Worm (Caenorhabditis elegans): ENCODE results near the gene col-12.
A peak's percentile ranks its signal among the peaks of the same experiment; 100 is the strongest.

Gene col-12

ce11 chrV:10399290-10399689, 25.7 kb downstream of the col-12 start (continued):
- TF ChIP-seq attf-6 (GFP tag; IDR thresholded peaks at IDR 0.05) (no peak), ceh-27 (GFP tag; optimal IDR thresholded peaks at IDR 0.05) (no peak), madf-3 (GFP tag; IDR thresholded peaks at IDR 0.05) (no peak), hlh-26 (GFP tag; conservative IDR thresholded peaks at IDR 0.05) (no peak), tlf-1 (GFP tag; optimal IDR thresholded peaks at IDR 0.05) (no peak), dpff-1 (tag; optimal IDR thresholded peaks at IDR 0.05) (no peak), lin-35 (GFP tag; optimal IDR thresholded peaks at IDR 0.05) (no peak), egl-18 (GFP tag; IDR thresholded peaks at IDR 0.05) (no peak), Y67H2A.10 (GFP tag; conservative IDR thresholded peaks at IDR 0.05) (no peak), Y53G8AR.9 (GFP tag; conservative IDR thresholded peaks at IDR 0.05) (no peak), Y53F4B.3 (GFP tag; IDR thresholded peaks at IDR 0.05) (no peak), lsl-1 (GFP tag; optimal IDR thresholded peaks at IDR 0.05) (no peak), C17E4.6 (GFP tag; IDR thresholded peaks at IDR 0.05) (no peak), Y79H2A.3 (GFP tag; conservative IDR thresholded peaks at IDR 0.05) (no peak)

DNA sequence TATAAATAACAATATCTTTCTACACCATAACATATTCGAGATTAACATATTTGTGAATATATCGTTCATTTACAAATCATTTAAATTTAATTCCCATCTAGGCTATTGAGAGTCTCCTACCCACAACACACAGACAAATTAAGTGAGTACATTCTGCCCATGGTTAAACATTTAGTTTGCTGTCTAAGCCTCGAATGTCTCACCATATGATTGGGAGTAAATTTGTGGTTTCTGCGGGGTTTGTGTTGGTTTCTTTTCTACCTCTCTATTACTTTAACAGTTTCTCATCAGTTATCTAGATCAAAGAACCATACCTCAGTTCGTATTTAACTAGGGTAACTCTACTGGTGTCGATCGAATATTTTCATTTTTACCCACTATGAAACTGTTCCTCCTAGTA, 26.6 kb downstream of the col-12 start, which contains the start of gene ugt-2:
ugt-2 (plus strand) TSS at position 371 of the 400 bp plus-strand sequence.
- no peak for TF ChIP-seq Y79H2A.3 (GFP tag; conservative IDR thresholded peaks at IDR 0.05)
- TF ChIP-seq snpc-1.1 (tag; optimal IDR thresholded peaks at IDR 0.05; ENCODE audit: insufficient read depth) = no peak
- no peak for TF ChIP-seq hsf-1 (GFP tag; IDR thresholded peaks at IDR 0.05)
- TF ChIP-seq lir-1 (GFP tag; conservative IDR thresholded peaks at IDR 0.05) = no peak
- TF ChIP-seq akir-1 (GFP tag; optimal IDR thresholded peaks at IDR 0.05) = no peak
- no peak for TF ChIP-seq tlf-1 (GFP tag; optimal IDR thresholded peaks at IDR 0.05)
- peak; percentile 42 for TF ChIP-seq nhr-80 (tag; optimal IDR thresholded peaks at IDR 0.05)

DNA sequence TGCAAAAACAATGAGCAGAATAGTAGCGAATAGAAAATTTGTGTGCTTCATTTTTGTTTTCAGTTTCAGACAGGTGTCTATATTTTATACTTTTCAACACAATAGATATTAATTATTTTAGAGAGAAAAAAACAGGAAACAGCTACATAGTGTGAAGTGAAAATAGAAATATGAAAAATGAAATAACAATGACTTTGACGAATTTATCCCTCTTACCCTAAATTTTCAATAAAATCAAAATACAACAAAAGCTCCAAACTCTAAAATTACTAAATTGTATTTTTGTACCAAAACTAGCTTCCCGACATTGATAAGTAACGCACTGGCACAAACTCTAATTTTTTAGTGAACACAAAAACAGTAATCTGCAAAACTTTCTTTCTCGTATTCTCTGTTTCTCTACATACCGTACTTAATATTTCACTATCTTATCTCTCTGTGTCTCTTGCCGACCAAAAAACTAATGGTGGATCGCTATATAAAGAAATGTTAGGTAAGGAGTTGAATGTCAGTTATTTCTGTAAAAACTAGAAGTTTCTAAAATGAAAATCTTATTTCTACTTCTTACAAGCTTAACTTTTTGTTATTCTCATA, 29.7 kb downstream of the col-12 start, which contains the start of the genes col-151 and ugt-1:
col-151 (minus strand) TSS at position 51 of the 594 bp plus-strand sequence.
ugt-1 (plus strand) TSS at position 491 of the 594 bp plus-strand sequence.
- TF ChIP-seq nfyb-1 (GFP tag; IDR thresholded peaks at IDR 0.05) (no peak), nhr-80 (tag; optimal IDR thresholded peaks at IDR 0.05) (peak; percentile 48), hmg-1.2 (GFP tag; IDR thresholded peaks at IDR 0.05) (peak; percentile 82), F57A8.1 (GFP tag; optimal IDR thresholded peaks at IDR 0.05) (no peak), B0035.1 (tag; optimal IDR thresholded peaks at IDR 0.05) (no peak)

- no peak for TF ChIP-seq tbp1 (GFP tag; optimal IDR thresholded peaks at IDR 0.05)
- TF ChIP-seq Y53G8AR.9 (GFP tag; conservative IDR thresholded peaks at IDR 0.05) = no peak
- no peak for TF ChIP-seq K12H6.12 (tag; optimal IDR thresholded peaks at IDR 0.05)
- no peak for TF ChIP-seq bed-2 (GFP tag; IDR thresholded peaks at IDR 0.05)
- no peak for TF ChIP-seq F57A8.1 (GFP tag; optimal IDR thresholded peaks at IDR 0.05)
- TF ChIP-seq rcor-1 (GFP tag; IDR thresholded peaks at IDR 0.05) = no peak
- no peak for TF ChIP-seq akir-1 (GFP tag; optimal IDR thresholded peaks at IDR 0.05)
- TF ChIP-seq egl-44 (GFP tag; IDR thresholded peaks at IDR 0.05) = no peak
- no peak for TF ChIP-seq F23B12.7 (tag; optimal IDR thresholded peaks at IDR 0.05; ENCODE audit: insufficient read depth)
- no peak for TF ChIP-seq ztf-18 (tag; optimal IDR thresholded peaks at IDR 0.05)
- no peak for TF ChIP-seq F55B11.4 (tag; optimal IDR thresholded peaks at IDR 0.05; ENCODE audit: borderline replicate concordance, insufficient read depth)
- no peak for TF ChIP-seq ztf-22 (GFP tag; optimal IDR thresholded peaks at IDR 0.05)
- no peak for TF ChIP-seq dpl-1 (GFP tag; optimal IDR thresholded peaks at IDR 0.05)
- TF ChIP-seq aptf-2 (GFP tag; conservative IDR thresholded peaks at IDR 0.05) = no peak
- no peak for TF ChIP-seq mes-4 (tag; optimal IDR thresholded peaks at IDR 0.05)
Observed at ce11 chrV:10393708-10394107, 31.3 kb downstream of the col-12 start.

All from whole organism, young adult.